Fruit fly (Drosophila melanogaster) whole organism, adult: ENCODE results near the gene emc.

Experiments
- CG1620 ChIP-seq: fragments of 200-800 bp; sonication (Bioruptor generic); optimal IDR thresholded peaks from 2 replicates; lab custom pipeline; 2016; ENCODE audit warnings: missing biosample characterization, missing genetic modification characterization
- cnc ChIP-seq, 2 experiments: fragments of >200 bp; optimal IDR thresholded peaks; 2 replicates each; lab custom pipeline; 2017
- kay ChIP-seq: fragments of 200-800 bp; sonication (Bioruptor generic); peaks from one replicate; lab custom pipeline; 2016; ENCODE audit warnings: missing biosample characterization, missing genetic modification characterization, borderline replicate concordance
- pad ChIP-seq: fragments of 200-800 bp; sonication (Bioruptor generic); optimal IDR thresholded peaks from 3 replicates; lab custom pipeline; 2017; ENCODE audit warnings: missing biosample characterization, missing genetic modification characterization, mild to moderate bottlenecking, moderate library complexity, missing genetic modification reagents

- no peak for TF ChIP-seq CG1620 (GFP tag; lab: Kevin White, UChicago)
- no peak for TF ChIP-seq kay
- no peak for TF ChIP-seq pad (GFP tag; lab: Kevin White, UChicago)
- TF ChIP-seq cnc (optimal IDR thresholded peaks at IDR 0.05; lab: Kevin White, UChicago): no peak
Observed at dm6 chr3L:716078-716477, 33.1 kb upstream of the emc start.
